Worm (Caenorhabditis elegans) whole organism, early embryonic: Measurements from ENCODE around the gene Y62H9A.3.

ENCODE experiments used
- ama-1 ChIP-seq: fragments of 150-350 bp; optimal IDR thresholded peaks from 2 replicates; lab custom pipeline; 2014
- hmbx-1 ChIP-seq: sonication (generic microtip); optimal IDR thresholded peaks from 2 replicates; lab custom pipeline; 2016; ENCODE audit warnings: mild to moderate bottlenecking, missing genetic modification characterization, missing compliant biosample characterization
- pes-1 ChIP-seq: fragments of 200-800 bp; sonication (Bioruptor generic); IDR thresholded peaks from 2 replicates; pipeline ENCODE4 v1.3.6; 2022; ENCODE audit warnings: missing genetic modification reagents, missing genetic modification characterization, missing compliant biosample characterization
- tbx-11 ChIP-seq: fragments of 200-800 bp; sonication (Bioruptor generic); IDR thresholded peaks from 2 replicates; pipeline ENCODE4 v1.3.6; 2022; ENCODE audit warnings: missing genetic modification characterization, missing compliant biosample characterization

DNA sequence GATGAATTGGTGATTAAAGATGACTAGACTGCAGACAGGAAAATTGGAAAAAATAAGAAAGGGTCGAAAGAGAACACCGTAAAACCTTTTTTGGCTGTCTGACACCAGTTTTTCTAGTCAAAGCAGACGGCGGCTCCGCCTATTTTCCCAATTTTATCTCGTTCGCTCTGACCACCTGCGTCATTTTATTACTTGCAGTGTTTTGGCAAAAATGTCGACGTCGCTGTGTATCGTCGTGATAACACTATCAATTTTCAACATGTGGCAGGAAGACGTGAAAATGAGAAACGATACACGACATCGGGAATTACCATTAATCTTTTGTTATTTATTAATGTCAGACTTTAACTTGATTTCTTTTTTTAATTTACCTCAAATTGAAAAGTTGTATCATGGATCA lies 30.3 kb upstream of the Y62H9A.3 start, which contains the start of gene Y62H9A.15:
- TF ChIP-seq tbx-11 (GFP tag; lab: Robert Waterston, UW), result no peak
- no peak for TF ChIP-seq hmbx-1
- no peak for TF ChIP-seq ama-1
- no peak for TF ChIP-seq pes-1 (GFP tag; lab: Robert Waterston, UW)
